Worm (Caenorhabditis elegans) whole organism, midembryonic: Measurements from ENCODE around the gene nhr-117.

ENCODE experiments used
- T22C8.4 ChIP-seq: fragments of 200-800 bp; sonication (Bioruptor generic); IDR thresholded peaks from 2 replicates; pipeline ENCODE4 v1.3.6; 2022; ENCODE audit warnings: missing genetic modification characterization, missing compliant biosample characterization
- cog-1 ChIP-seq: sonication (generic microtip); optimal IDR thresholded peaks from 2 replicates; lab custom pipeline; 2016; ENCODE audit warnings: missing genetic modification characterization, missing compliant biosample characterization
- flt-1 ChIP-seq: fragments of 200-800 bp; sonication (Bioruptor generic); IDR thresholded peaks from 2 replicates; pipeline ENCODE4 v1.3.6; 2022; ENCODE audit warnings: missing genetic modification characterization, missing compliant biosample characterization
- klf-2 ChIP-seq: fragments of 200-800 bp; sonication (Bioruptor generic); conservative IDR thresholded peaks from 2 replicates; pipeline ENCODE4 v1.3.6; 2022; ENCODE audit warnings: missing genetic modification reagents, missing genetic modification characterization, missing compliant biosample characterization
- med-1 ChIP-seq: sonication (generic microtip); optimal IDR thresholded peaks from 2 replicates; lab custom pipeline; 2017; ENCODE audit warnings: missing genetic modification characterization, mild to moderate bottlenecking, missing compliant biosample characterization, antibody characterized with exemption, missing genetic modification reagents; ENCODE audit not compliant: insufficient read depth
- ref-1 ChIP-seq: fragments of 200-800 bp; sonication (Bioruptor generic); conservative IDR thresholded peaks from 2 replicates; pipeline ENCODE4 v1.3.6; 2022; ENCODE audit warnings: missing genetic modification reagents, missing genetic modification characterization, missing compliant biosample characterization
- tab-1 ChIP-seq: fragments of 200-800 bp; sonication (Bioruptor generic); IDR thresholded peaks from 2 replicates; pipeline ENCODE4 v1.3.6; 2022; ENCODE audit warnings: missing genetic modification characterization, missing compliant biosample characterization
- ztf-23 ChIP-seq: fragments of 200-800 bp; sonication (Bioruptor generic); IDR thresholded peaks from 2 replicates; pipeline ENCODE4 v1.3.6; 2022; ENCODE audit warnings: missing genetic modification reagents, missing genetic modification characterization, missing compliant biosample characterization
- ztf-29 ChIP-seq: fragments of 200-800 bp; sonication (Bioruptor generic); IDR thresholded peaks from 2 replicates; pipeline ENCODE4 v1.3.6; 2022; ENCODE audit warnings: missing genetic modification reagents, missing genetic modification characterization, missing compliant biosample characterization

The nhr-117 gene

DNA sequence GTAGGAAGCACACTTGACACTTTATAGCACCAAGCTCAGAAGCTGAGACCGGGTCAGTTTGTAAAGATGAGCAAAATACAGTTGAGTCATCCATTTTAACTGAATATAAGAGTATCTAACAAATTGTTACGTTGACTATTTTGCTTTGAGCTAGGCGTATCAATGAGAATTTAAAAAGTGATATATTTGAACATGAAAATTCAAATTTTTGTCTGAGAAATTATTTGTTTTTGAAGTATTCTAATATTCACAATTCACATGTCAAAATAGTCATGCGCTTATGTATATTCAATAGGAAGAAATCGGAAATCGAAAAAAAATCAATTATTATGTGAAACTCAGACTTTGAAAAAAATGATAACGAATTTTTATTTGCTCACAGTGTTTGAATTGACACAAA lies 3.0 kb upstream of the nhr-117 start, which contains the start of gene nhr-110:
Gene nhr-110 (minus strand): TSS at position 101 of the 400 bp plus-strand sequence.
- TF ChIP-seq flt-1 (GFP tag; lab: Robert Waterston, UW) = no peak
- no peak for TF ChIP-seq cog-1
- no peak for TF ChIP-seq med-1 (GFP tag; lab: Kevin White, UChicago)

DNA sequence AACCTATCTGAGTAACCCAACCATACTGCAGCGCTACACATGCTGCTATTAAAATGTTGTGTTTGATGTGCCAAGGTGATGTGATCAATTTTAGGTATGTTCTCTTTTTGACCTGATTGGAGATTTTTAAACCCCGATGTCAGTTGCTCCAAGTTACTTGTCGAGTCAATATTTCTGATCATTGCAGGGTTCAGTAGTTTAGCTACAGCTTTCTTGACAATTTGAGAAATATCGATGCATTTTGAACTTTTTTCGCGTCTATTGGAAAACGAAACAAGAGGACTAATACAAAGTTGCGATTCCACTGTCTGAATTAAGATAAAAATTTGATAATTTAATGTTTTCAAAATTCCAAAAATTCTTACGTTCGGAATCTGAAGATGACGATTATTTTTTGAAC lies 2.1 kb upstream of the nhr-117 start:
- TF ChIP-seq med-1 (GFP tag; lab: Kevin White, UChicago) = no peak
- TF ChIP-seq cog-1 = no peak
- TF ChIP-seq T22C8.4 = no peak
- no peak for TF ChIP-seq ztf-23 (GFP tag; lab: Robert Waterston, UW)
- no peak for TF ChIP-seq ref-1

DNA sequence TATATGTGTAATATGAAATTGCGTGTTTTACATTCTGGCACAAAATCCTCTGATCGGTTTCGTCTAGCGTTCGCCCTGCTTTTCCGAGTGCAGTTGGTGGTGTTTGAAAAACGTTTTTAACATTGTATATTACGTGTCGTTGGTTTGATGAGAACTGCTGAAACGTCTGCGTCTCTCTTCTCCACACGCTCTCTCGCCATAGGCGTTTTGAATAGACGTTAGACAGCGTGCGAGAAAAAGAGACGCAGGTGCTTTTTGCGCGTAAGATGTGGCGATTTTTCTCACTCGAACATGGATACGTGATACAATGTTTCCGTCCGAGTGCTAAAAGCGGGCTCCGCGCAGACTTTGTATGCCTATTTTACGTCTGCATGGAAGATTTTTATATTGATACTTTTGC lies 783 bp downstream of the nhr-117 start:
- TF ChIP-seq klf-2 (no peak), cog-1 (no peak), ztf-29 (GFP tag; lab: Robert Waterston, UW) (no peak), T22C8.4 (no peak), ztf-23 (GFP tag; lab: Robert Waterston, UW) (no peak), med-1 (GFP tag; lab: Kevin White, UChicago) (no peak), flt-1 (GFP tag; lab: Robert Waterston, UW) (no peak), ref-1 (no peak), tab-1 (GFP tag; lab: Robert Waterston, UW) (no peak)

DNA sequence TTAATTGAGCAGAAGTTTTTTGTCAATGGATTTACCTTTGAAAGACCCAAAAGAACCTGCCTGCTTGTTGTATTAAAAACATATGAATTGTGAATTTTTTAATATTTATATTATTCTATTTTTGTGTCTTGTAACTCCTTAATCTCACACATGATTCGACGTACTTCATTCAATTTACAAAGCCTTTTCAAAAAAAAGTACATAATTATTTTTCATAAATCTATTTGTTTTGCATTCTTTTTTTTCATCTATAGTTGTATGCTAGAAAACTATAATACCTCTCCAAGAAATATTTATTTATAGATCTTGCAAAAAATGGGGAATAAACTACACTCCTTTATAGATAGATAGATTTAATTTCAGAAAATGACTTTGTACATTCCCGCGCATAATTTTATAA lies 2.6 kb downstream of the nhr-117 start, which contains the start of gene nhr-179:
Gene nhr-179 (minus strand): TSS at position 101 of the 400 bp plus-strand sequence.
- no peak for TF ChIP-seq klf-2
- no peak for TF ChIP-seq ztf-23 (GFP tag; lab: Robert Waterston, UW)
- TF ChIP-seq cog-1 = no peak
- TF ChIP-seq ref-1 = no peak
- no peak for TF ChIP-seq med-1 (GFP tag; lab: Kevin White, UChicago)

DNA sequence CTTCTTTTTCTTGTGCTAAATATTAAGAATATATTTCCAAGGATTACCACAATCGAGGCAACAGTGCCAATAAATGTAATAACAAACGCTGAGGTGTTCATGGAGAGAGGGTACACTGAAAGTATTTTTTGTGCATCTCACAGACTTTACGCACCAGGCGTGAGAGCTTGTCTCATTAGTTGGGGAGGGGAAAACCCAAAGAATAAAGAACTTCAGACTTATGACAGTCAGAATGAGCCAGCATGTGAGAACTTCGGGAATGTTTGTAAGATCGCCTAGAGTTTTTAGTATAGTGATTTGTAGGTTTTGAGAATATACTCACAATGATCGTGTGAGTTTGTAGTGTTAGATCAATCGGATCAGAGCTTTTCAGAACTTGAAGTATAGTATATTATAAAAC lies 6.6 kb downstream of the nhr-117 start, which contains the start of gene srbc-41:
Gene srbc-41 (minus strand): TSS at position 101 of the 400 bp plus-strand sequence.
- TF ChIP-seq ztf-29 (GFP tag; lab: Robert Waterston, UW) (no peak), ztf-23 (GFP tag; lab: Robert Waterston, UW) (no peak), T22C8.4 (no peak), tab-1 (GFP tag; lab: Robert Waterston, UW) (no peak), klf-2 (no peak), flt-1 (GFP tag; lab: Robert Waterston, UW) (no peak), cog-1 (no peak), ref-1 (no peak), med-1 (GFP tag; lab: Kevin White, UChicago) (no peak)

DNA sequence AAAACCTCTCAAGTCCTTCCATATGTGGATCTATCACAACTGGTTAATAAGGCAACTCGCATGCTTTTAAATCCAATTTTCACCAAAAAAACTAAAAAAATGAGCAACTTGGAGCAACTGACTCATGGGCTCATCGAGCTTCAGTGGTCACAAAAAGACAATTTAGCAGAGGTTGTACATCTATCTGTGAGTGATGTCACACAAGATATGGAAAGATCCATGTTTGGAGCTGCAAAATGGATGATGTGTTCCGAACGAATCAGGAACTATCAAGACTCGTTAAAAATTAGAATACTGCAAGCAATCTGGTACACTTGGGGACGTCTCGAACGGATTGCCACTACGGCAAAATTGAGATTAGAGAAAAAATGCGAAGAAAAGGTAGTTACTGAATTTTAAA lies 9.8 kb downstream of the nhr-117 start:
- TF ChIP-seq med-1 (GFP tag; lab: Kevin White, UChicago) (no peak), tab-1 (GFP tag; lab: Robert Waterston, UW) (no peak)

DNA sequence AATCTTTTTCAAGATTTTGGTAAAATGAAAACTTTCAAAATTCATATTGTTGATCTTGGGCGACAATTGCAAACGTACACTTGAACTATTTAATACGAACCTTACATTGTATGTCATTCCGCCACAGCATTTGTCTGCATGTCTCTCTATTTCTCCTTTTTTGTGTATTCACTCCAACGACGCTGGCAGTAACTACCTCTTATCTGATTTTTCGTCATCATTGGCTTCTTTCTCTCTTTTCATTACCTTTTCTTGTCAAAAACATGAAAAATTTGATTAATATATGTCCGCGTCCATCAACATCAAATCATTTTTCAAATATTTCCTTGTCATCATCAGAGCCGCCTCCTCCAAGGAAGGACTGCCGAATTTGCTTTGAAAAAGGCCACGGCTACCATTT lies 11.2 kb downstream of the nhr-117 start, which contains the start of gene nhr-177:
Gene nhr-177 (plus strand): TSS at position 167 of the 400 bp plus-strand sequence.
- TF ChIP-seq med-1 (GFP tag; lab: Kevin White, UChicago) (no peak), ref-1 (no peak), ztf-23 (GFP tag; lab: Robert Waterston, UW) (no peak), klf-2 (no peak), cog-1 (no peak), tab-1 (GFP tag; lab: Robert Waterston, UW) (no peak), ztf-29 (GFP tag; lab: Robert Waterston, UW) (no peak), flt-1 (GFP tag; lab: Robert Waterston, UW) (no peak), T22C8.4 (no peak)

DNA sequence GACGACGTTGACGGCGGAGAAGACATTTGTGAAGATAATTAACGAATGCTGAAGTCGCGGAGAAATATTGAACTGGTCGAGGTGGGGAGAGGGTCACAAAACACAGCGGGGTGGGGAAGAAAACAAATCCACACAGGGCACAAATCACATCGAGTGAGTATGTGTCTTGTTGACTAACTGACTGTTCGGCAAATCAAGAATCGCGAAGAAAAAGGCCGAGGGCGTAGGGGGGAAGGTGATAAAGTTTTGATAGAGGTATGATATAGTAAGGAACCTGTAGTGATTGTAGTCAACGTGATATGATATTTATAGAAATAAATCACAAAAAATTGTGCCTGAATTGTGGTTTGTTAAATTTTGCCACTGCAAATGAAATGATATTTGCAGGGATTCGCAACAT lies 13.5 kb downstream of the nhr-117 start, which contains the start of gene nhr-178:
Gene nhr-178 (minus strand): TSS at position 164 of the 400 bp plus-strand sequence.
- TF ChIP-seq ref-1 = no peak
- TF ChIP-seq flt-1 (GFP tag; lab: Robert Waterston, UW) = no peak
- no peak for TF ChIP-seq ztf-23 (GFP tag; lab: Robert Waterston, UW)
- TF ChIP-seq ztf-29 (GFP tag; lab: Robert Waterston, UW) = no peak

DNA sequence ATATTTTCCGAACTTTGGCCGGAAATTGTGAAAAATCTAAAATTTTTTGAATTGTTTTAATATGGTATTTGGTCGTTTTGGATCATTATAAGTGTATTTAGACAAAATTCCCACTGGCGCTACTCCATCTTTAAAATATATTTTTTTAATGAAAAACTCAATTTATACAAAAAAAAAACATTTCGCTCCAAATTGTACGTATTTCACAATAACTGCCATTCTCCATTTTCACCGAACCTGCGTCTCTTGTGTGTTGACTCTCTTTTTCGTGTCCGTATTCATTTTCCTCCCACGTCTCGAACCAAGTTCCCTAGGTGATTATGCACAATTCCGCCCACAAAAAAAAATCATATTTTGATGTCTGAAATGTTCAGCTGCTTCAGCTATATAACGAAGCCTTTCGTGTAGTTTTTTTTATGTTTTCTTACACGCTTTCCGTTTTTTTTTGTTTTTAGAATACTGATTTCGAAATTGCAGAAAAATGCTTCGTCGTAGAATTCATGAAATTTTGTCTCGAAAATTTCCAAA lies 20.7 kb downstream of the nhr-117 start, which contains the start of gene F16B4.2:
Gene F16B4.2 (plus strand): TSS at position 478 of the 528 bp plus-strand sequence.
- TF ChIP-seq klf-2 = no peak
- no peak for TF ChIP-seq ztf-23 (GFP tag; lab: Robert Waterston, UW)
- no peak for TF ChIP-seq ref-1
- no peak for TF ChIP-seq T22C8.4
- TF ChIP-seq ztf-29 (GFP tag; lab: Robert Waterston, UW) = no peak
- TF ChIP-seq tab-1 (GFP tag; lab: Robert Waterston, UW) = no peak
- TF ChIP-seq cog-1 = no peak
- TF ChIP-seq flt-1 (GFP tag; lab: Robert Waterston, UW) = no peak
- TF ChIP-seq med-1 (GFP tag; lab: Kevin White, UChicago) = no peak

DNA sequence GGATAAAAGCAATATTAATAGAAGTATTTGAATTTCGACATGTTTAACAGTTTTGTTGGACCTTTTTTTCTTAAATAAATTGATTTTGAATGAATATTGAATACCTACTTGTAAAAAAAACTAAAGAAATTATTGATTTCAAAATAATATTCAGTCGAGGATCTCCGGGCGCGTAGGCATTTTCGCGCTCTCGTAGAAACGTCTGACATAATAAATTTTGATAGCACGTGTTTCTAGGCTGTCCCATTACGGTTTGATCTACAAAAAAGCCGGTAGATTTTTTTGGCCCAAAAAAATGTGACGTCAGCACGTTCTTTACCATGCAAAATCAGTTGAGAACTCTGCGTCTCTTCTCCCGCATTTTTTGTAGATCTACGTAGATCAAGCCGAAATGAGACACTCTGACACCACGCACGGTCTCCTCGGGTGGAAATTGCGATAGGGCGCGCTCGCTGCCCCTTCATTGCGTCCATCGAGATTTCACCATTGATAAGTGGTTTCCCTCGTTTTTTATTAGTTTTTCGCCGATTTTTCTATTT lies 26.7 kb downstream of the nhr-117 start:
- TF ChIP-seq ztf-29 (GFP tag; lab: Robert Waterston, UW) = no peak
- no peak for TF ChIP-seq tab-1 (GFP tag; lab: Robert Waterston, UW)
- no peak for TF ChIP-seq flt-1 (GFP tag; lab: Robert Waterston, UW)
- no peak for TF ChIP-seq ref-1
- TF ChIP-seq T22C8.4 = no peak
- no peak for TF ChIP-seq med-1 (GFP tag; lab: Kevin White, UChicago)
- TF ChIP-seq ztf-23 (GFP tag; lab: Robert Waterston, UW) = no peak
- TF ChIP-seq cog-1 = no peak
- TF ChIP-seq klf-2 = no peak
